Worm (Caenorhabditis elegans): Measurements from ENCODE around the gene R151.2.

ce11 chrIII:7209721-7210120 is at the start of gene R151.2:
- no peak for TF ChIP-seq fkh-10 (GFP tag; optimal IDR thresholded peaks at IDR 0.05)
- TF ChIP-seq F49E8.2 (tag; optimal IDR thresholded peaks at IDR 0.05; ENCODE audit: borderline replicate concordance): peak; percentile 62
- no peak for TF ChIP-seq daf-19 (GFP tag; conservative IDR thresholded peaks at IDR 0.05)
